Fruit fly (Drosophila melanogaster) whole organism, embryonic: ENCODE results near the gene CG7080.

Source experiments
- Awh ChIP-seq: fragments of 200-800 bp; sonication (Bioruptor generic); IDR thresholded peaks from 2 replicates; pipeline ENCODE4, ENCODE4 v1.3.6; 2022; ENCODE audit warnings: missing biosample characterization, missing genetic modification characterization
- Bteb2 ChIP-seq: fragments of 200-800 bp; sonication (Bioruptor generic); optimal IDR thresholded peaks from 2 replicates; lab custom pipeline; 2016; ENCODE audit warnings: missing biosample characterization, missing genetic modification characterization
- C15 ChIP-seq: fragments of 200-800 bp; sonication (Bioruptor generic); IDR thresholded peaks from 3 replicates; pipeline ENCODE4 v1.3.6; 2022; ENCODE audit warnings: missing biosample characterization, missing genetic modification characterization
- CG10267 ChIP-seq: fragments of 200-800 bp; sonication (Bioruptor generic); optimal IDR thresholded peaks from 2 replicates; lab custom pipeline; 2018; ENCODE audit warnings: missing biosample characterization, mild to moderate bottlenecking, missing genetic modification characterization, moderate library complexity
- CG11560 ChIP-seq: fragments of 200-800 bp; sonication (Bioruptor generic); IDR thresholded peaks from 3 replicates; pipeline ENCODE4 v1.3.6; 2022; ENCODE audit warnings: missing biosample characterization, missing genetic modification characterization
- CG12769 ChIP-seq: fragments of 200-800 bp; sonication (Bioruptor generic); optimal IDR thresholded peaks from 2 replicates; lab custom pipeline; 2019; ENCODE audit warnings: missing biosample characterization, mild to moderate bottlenecking, missing genetic modification characterization, moderate library complexity
- CG13894 ChIP-seq: fragments of 200-800 bp; sonication (Bioruptor generic); optimal IDR thresholded peaks from 3 replicates; lab custom pipeline; 2018; ENCODE audit warnings: missing biosample characterization, mild to moderate bottlenecking, missing genetic modification characterization, moderate library complexity
- CG14860 ChIP-seq: fragments of 200-800 bp; sonication (Bioruptor generic); IDR thresholded peaks from 3 replicates; pipeline ENCODE4 v1.3.6; 2022; ENCODE audit warnings: missing biosample characterization, missing genetic modification characterization; ENCODE audit not compliant: partially characterized antibody
- CG15696 ChIP-seq: fragments of 200-800 bp; sonication (Bioruptor generic); optimal IDR thresholded peaks from 2 replicates; lab custom pipeline; 2019; ENCODE audit warnings: missing biosample characterization, mild to moderate bottlenecking, missing genetic modification characterization, moderate library complexity
- CG17829 ChIP-seq: fragments of 200-800 bp; optimal IDR thresholded peaks from 2 replicates; lab custom pipeline; 2019; ENCODE audit warnings: missing biosample characterization, mild to moderate bottlenecking, missing genetic modification characterization, moderate library complexity
- CG18476 ChIP-seq: fragments of 200-800 bp; sonication (Bioruptor generic); optimal IDR thresholded peaks from 2 replicates; lab custom pipeline; 2016; ENCODE audit warnings: missing biosample characterization, mild to moderate bottlenecking, missing genetic modification characterization
- CG31441 ChIP-seq: fragments of 200-800 bp; sonication (Bioruptor generic); IDR thresholded peaks from 2 replicates; pipeline ENCODE4 v1.3.6; 2022; ENCODE audit warnings: missing biosample characterization, missing genetic modification characterization
- CG3995 ChIP-seq: fragments of 200-800 bp; sonication (Bioruptor generic); optimal IDR thresholded peaks from 3 replicates; lab custom pipeline; 2016; ENCODE audit warnings: missing biosample characterization, missing genetic modification characterization
- CG5245 ChIP-seq: fragments of 200-800 bp; sonication (Bioruptor generic); optimal IDR thresholded peaks from 3 replicates; lab custom pipeline; 2016; ENCODE audit warnings: missing biosample characterization, missing genetic modification characterization
- CG6654 ChIP-seq: fragments of 200-800 bp; sonication (Bioruptor generic); optimal IDR thresholded peaks from 2 replicates; lab custom pipeline; 2017; ENCODE audit warnings: missing biosample characterization, mild to moderate bottlenecking, missing genetic modification characterization
- CG7357 ChIP-seq: fragments of 200-800 bp; sonication (Bioruptor generic); IDR thresholded peaks from 3 replicates; pipeline ENCODE4 v1.3.6; 2022; ENCODE audit warnings: missing biosample characterization, missing genetic modification characterization
- CG8944 ChIP-seq: fragments of 200-800 bp; sonication (Bioruptor generic); optimal IDR thresholded peaks from 3 replicates; lab custom pipeline; 2016; ENCODE audit warnings: missing biosample characterization, missing genetic modification characterization
- D ChIP-seq, 2 experiments: fragments of 200-800 bp in 1 of 2; fragments of >200 bp in 1 of 2; sonication (Bioruptor generic) in 1 of 2; optimal IDR thresholded peaks; 2 replicates in 1 of 2; 3 replicates in 1 of 2; lab custom pipeline; 2017; ENCODE audit warnings: mild to moderate bottlenecking in 1 of 2, missing biosample characterization in 1 of 2, missing genetic modification characterization in 1 of 2, missing genetic modification reagents in 1 of 2
- Doc2 ChIP-seq: fragments of 200-800 bp; sonication (Bioruptor generic); IDR thresholded peaks from 2 replicates; pipeline ENCODE4 v1.3.6; 2022; ENCODE audit warnings: missing biosample characterization, missing genetic modification characterization
- Dp ChIP-seq: fragments of 200-800 bp; sonication (Bioruptor generic); optimal IDR thresholded peaks from 2 replicates; lab custom pipeline; 2018; ENCODE audit warnings: missing biosample characterization, mild to moderate bottlenecking, missing genetic modification characterization, moderate library complexity
- E2f1 ChIP-seq: fragments of 200-800 bp; sonication (Bioruptor generic); IDR thresholded peaks from 2 replicates; pipeline ENCODE4 v1.3.6; 2022; ENCODE audit warnings: missing biosample characterization, missing genetic modification characterization
- Ets65A ChIP-seq: fragments of 200-800 bp; sonication (Bioruptor generic); peaks from one replicate; lab custom pipeline; 2016; ENCODE audit warnings: missing biosample characterization, missing genetic modification characterization
- HHEX ChIP-seq: fragments of 200-800 bp; sonication (Bioruptor generic); optimal IDR thresholded peaks from 3 replicates; lab custom pipeline; 2017; ENCODE audit warnings: missing biosample characterization, mild to moderate bottlenecking, missing genetic modification characterization, missing genetic modification reagents
- HLH3B ChIP-seq: fragments of 200-800 bp; sonication (Bioruptor generic); IDR thresholded peaks from 2 replicates; pipeline ENCODE4 v1.3.6; 2022; ENCODE audit warnings: missing biosample characterization, missing genetic modification characterization
- HLH54F ChIP-seq: fragments of 200-800 bp; sonication (Bioruptor generic); optimal IDR thresholded peaks from 3 replicates; lab custom pipeline; 2016; ENCODE audit warnings: missing biosample characterization, missing genetic modification characterization
- Optix ChIP-seq: fragments of 200-800 bp; sonication (Bioruptor generic); IDR thresholded peaks from 3 replicates; pipeline ENCODE4 v1.3.6; 2022; ENCODE audit warnings: missing biosample characterization, missing genetic modification characterization
- Pdp1 ChIP-seq, 2 experiments: fragments of 200-800 bp; sonication (Bioruptor generic); optimal IDR thresholded peaks; 3 replicates each; lab custom pipeline; 2016; ENCODE audit warnings: missing biosample characterization in 2 of 2, missing genetic modification characterization in 2 of 2, mild to moderate bottlenecking in 1 of 2, moderate library complexity in 1 of 2
- Vsx1 ChIP-seq: fragments of 200-800 bp; sonication (Bioruptor generic); optimal IDR thresholded peaks from 2 replicates; lab custom pipeline; 2017; ENCODE audit warnings: missing biosample characterization, mild to moderate bottlenecking, missing genetic modification characterization, missing genetic modification reagents
- abd-A ChIP-seq: fragments of 200-800 bp; sonication (Bioruptor generic); optimal IDR thresholded peaks from 3 replicates; lab custom pipeline; 2019; ENCODE audit warnings: missing biosample characterization, mild to moderate bottlenecking, missing genetic modification characterization, moderate library complexity
- bab2 ChIP-seq: fragments of 200-800 bp; sonication (Bioruptor generic); optimal IDR thresholded peaks from 2 replicates; lab custom pipeline; 2016; ENCODE audit warnings: missing biosample characterization, missing genetic modification characterization
- chinmo ChIP-seq: fragments of 200-800 bp; sonication (Bioruptor generic); IDR thresholded peaks from 4 replicates; pipeline ENCODE4 v1.3.6; 2022; ENCODE audit warnings: missing biosample characterization, missing genetic modification characterization; ENCODE audit not compliant: partially characterized antibody
- en ChIP-seq: fragments of 200-800 bp; sonication (Bioruptor generic); optimal IDR thresholded peaks from 2 replicates; lab custom pipeline; 2016; ENCODE audit warnings: missing biosample characterization, missing genetic modification characterization
- exex ChIP-seq: fragments of 200-800 bp; sonication (Bioruptor generic); optimal IDR thresholded peaks from 4 replicates; lab custom pipeline; 2018; ENCODE audit warnings: missing biosample characterization, mild to moderate bottlenecking, missing genetic modification characterization, moderate library complexity
- fd3F ChIP-seq: fragments of 200-800 bp; sonication (Bioruptor generic); optimal IDR thresholded peaks from 2 replicates; lab custom pipeline; 2018; ENCODE audit warnings: missing biosample characterization, mild to moderate bottlenecking, missing genetic modification characterization, moderate library complexity
- gfzf ChIP-seq: fragments of 200-800 bp; sonication (Bioruptor generic); optimal IDR thresholded peaks from 2 replicates; lab custom pipeline; 2016; ENCODE audit warnings: missing biosample characterization, mild to moderate bottlenecking, missing genetic modification characterization, moderate library complexity
- her ChIP-seq: fragments of 200-800 bp; sonication (Bioruptor generic); optimal IDR thresholded peaks from 2 replicates; lab custom pipeline; 2016; ENCODE audit warnings: missing biosample characterization, missing genetic modification characterization
- jing ChIP-seq: fragments of 200-800 bp; sonication (Bioruptor generic); optimal IDR thresholded peaks from 2 replicates; lab custom pipeline; 2018; ENCODE audit warnings: missing biosample characterization, mild to moderate bottlenecking, missing genetic modification characterization
- kay ChIP-seq: fragments of 200-800 bp; sonication (Bioruptor generic); optimal IDR thresholded peaks from 2 replicates; lab custom pipeline; 2016; ENCODE audit warnings: missing biosample characterization, missing genetic modification characterization
- luna ChIP-seq: fragments of 200-800 bp; sonication (Bioruptor generic); optimal IDR thresholded peaks from 2 replicates; lab custom pipeline; 2016; ENCODE audit warnings: missing biosample characterization, missing genetic modification characterization
- nmo ChIP-seq: fragments of 200-800 bp; sonication (Bioruptor generic); optimal IDR thresholded peaks from 2 replicates; lab custom pipeline; 2018; ENCODE audit warnings: missing biosample characterization, mild to moderate bottlenecking, missing genetic modification characterization, moderate library complexity
- oc ChIP-seq: fragments of 200-800 bp; sonication (Bioruptor generic); optimal IDR thresholded peaks from 2 replicates; lab custom pipeline; 2018; ENCODE audit warnings: missing biosample characterization, mild to moderate bottlenecking, missing genetic modification characterization, moderate library complexity
- pfk ChIP-seq: fragments of 200-800 bp; sonication (Bioruptor generic); optimal IDR thresholded peaks from 2 replicates; lab custom pipeline; 2018; ENCODE audit warnings: missing biosample characterization, mild to moderate bottlenecking, missing genetic modification characterization, moderate library complexity
- salm ChIP-seq: fragments of 200-800 bp; sonication (Bioruptor generic); optimal IDR thresholded peaks from 2 replicates; lab custom pipeline; 2018; ENCODE audit warnings: missing biosample characterization, mild to moderate bottlenecking, missing genetic modification characterization
- sd ChIP-seq: fragments of 200-800 bp; sonication (Bioruptor generic); optimal IDR thresholded peaks from 3 replicates; lab custom pipeline; 2018; ENCODE audit warnings: missing biosample characterization, mild to moderate bottlenecking, missing genetic modification characterization, moderate library complexity
- ssp ChIP-seq: fragments of 200-800 bp; sonication (Bioruptor generic); IDR thresholded peaks from 2 replicates; pipeline ENCODE4 v1.3.6; 2022; ENCODE audit warnings: missing biosample characterization, missing genetic modification characterization
- vvl ChIP-seq: fragments of 200-800 bp; sonication (Bioruptor generic); IDR thresholded peaks from 2 replicates; pipeline ENCODE4 v1.3.6; 2022; ENCODE audit warnings: missing biosample characterization, missing genetic modification characterization

The CG7080 gene

dm6 chr3R:22324736-22325135 is 4.4 kb upstream of the CG7080 start (continued):
- TF ChIP-seq exex (tag; lab: Kevin White, UChicago) (no peak), HLH3B (GFP tag; lab: Robert Waterston, UW) (no peak), C15 (GFP tag; lab: Robert Waterston, UW) (no peak), salm (tag; lab: Kevin White, UChicago) (no peak), Bteb2 (no peak), D (optimal IDR thresholded peaks at IDR 0.05; lab: Kevin White, UChicago) (no peak), D (GFP tag; optimal IDR thresholded peaks at IDR 0.05; lab: Kevin White, UChicago) (peak; percentile 25), fd3F (no peak), gfzf (GFP tag; lab: Kevin White, UChicago) (no peak), CG17829 (peak; percentile 43), luna (no peak), CG11560 (tag; lab: Robert Waterston, UW) (no peak), CG7357 (no peak), HLH54F (GFP tag; lab: Kevin White, UChicago) (no peak), kay (GFP tag; lab: Kevin White, UChicago) (no peak), Awh (GFP tag; lab: Robert Waterston, UW) (no peak), CG15696 (tag; lab: Kevin White, UChicago) (peak; percentile 13), nmo (GFP tag; lab: Kevin White, UChicago) (peak; percentile 34)

dm6 chr3R:22330512-22331119 is 1.5 kb downstream of the CG7080 start, which contains the start of gene CG33721:
Gene CG33721, plus strand, starts transcription at chr3R:22331069.
- TF ChIP-seq Ets65A (GFP tag; lab: Kevin White, UChicago) (peak; percentile 78), abd-A (tag; lab: Kevin White, UChicago) (peak; percentile 72), Awh (GFP tag; lab: Robert Waterston, UW) (peak; percentile 72; the same call in 1 of the 2 replicates), Vsx1 (GFP tag; lab: Kevin White, UChicago) (peak; percentile 66), Dp (GFP tag; lab: Kevin White, UChicago) (no peak), CG15696 (tag; lab: Kevin White, UChicago) (no peak), oc (peak; percentile 18), HHEX (GFP tag; lab: Kevin White, UChicago) (no peak), sd (tag; lab: Kevin White, UChicago) (peak; percentile 20), vvl (GFP tag; lab: Robert Waterston, UW) (peak; percentile 83)
- TF ChIP-seq, all 482 proteins: peak for 7

- TF ChIP-seq CG6654 (GFP tag; lab: Kevin White, UChicago) (peak; percentile 16), CG13894 (tag; lab: Kevin White, UChicago) (peak; percentile 70), CG14860 (GFP tag; lab: Robert Waterston, UW) (no peak), CG12769 (tag; lab: Kevin White, UChicago) (peak; percentile 13), Pdp1 (GFP tag; optimal IDR thresholded peaks at IDR 0.05; lab: Kevin White, UChicago) (peak in 1 of 2 experiments; percentile 55), chinmo (0 out of 4 replicates have a peak, but pooled peaks have one; percentile 44)
- TF ChIP-seq, all 482 proteins: peak for 5
Measured at dm6 chr3R:22331691-22332090, 2.6 kb downstream of the CG7080 start, which contains the start of gene CG13862. Gene CG13862, plus strand, starts transcription at chr3R:22331991.

- TF ChIP-seq her (GFP tag; lab: Kevin White, UChicago) (no peak), jing (no peak), ssp (GFP tag; lab: Robert Waterston, UW) (no peak), en (GFP tag; lab: Kevin White, UChicago) (no peak), bab2 (GFP tag; lab: Kevin White, UChicago) (no peak), pfk (GFP tag; lab: Kevin White, UChicago) (no peak), CG10267 (no peak), E2f1 (no peak), Doc2 (GFP tag; lab: Robert Waterston, UW) (no peak), CG18476 (GFP tag; lab: Kevin White, UChicago) (no peak), CG8944 (GFP tag; lab: Kevin White, UChicago) (no peak), CG5245 (GFP tag; lab: Kevin White, UChicago) (no peak), CG31441 (GFP tag; lab: Robert Waterston, UW) (no peak), CG3995 (GFP tag; lab: Kevin White, UChicago) (no peak), Optix (GFP tag; lab: Robert Waterston, UW) (no peak)
Measured at dm6 chr3R:22334050-22334449, 5.0 kb downstream of the CG7080 start, which contains the start of gene CG5391. Gene CG5391, minus strand, starts transcription at chr3R:22334150.
